Fruit fly (Drosophila melanogaster) whole organism, embryonic: ENCODE measurements around the gene CG6231.

Source experiments
- Aef1 ChIP-seq: fragments of 200-800 bp; sonication (Bioruptor generic); IDR thresholded peaks from 3 replicates; pipeline ENCODE4 v1.3.6; 2022; ENCODE audit warnings: missing biosample characterization, missing genetic modification characterization
- Bgb ChIP-seq: fragments of 200-800 bp; sonication (Bioruptor generic); IDR thresholded peaks from 2 replicates; pipeline ENCODE4 v1.3.6; 2022; ENCODE audit warnings: missing biosample characterization, missing genetic modification characterization; ENCODE audit not compliant: partially characterized antibody
- CG10209 ChIP-seq: fragments of 200-800 bp; sonication (Bioruptor generic); optimal IDR thresholded peaks from 3 replicates; lab custom pipeline; 2017; ENCODE audit warnings: missing biosample characterization, mild to moderate bottlenecking, missing genetic modification characterization, missing genetic modification reagents
- CG12236 ChIP-seq: fragments of 200-800 bp; sonication (Bioruptor generic); optimal IDR thresholded peaks from 2 replicates; lab custom pipeline; 2016; ENCODE audit warnings: missing biosample characterization, missing genetic modification characterization
- CG13123 ChIP-seq: fragments of 200-800 bp; sonication (Bioruptor generic); optimal IDR thresholded peaks from 2 replicates; lab custom pipeline; 2016; ENCODE audit warnings: missing biosample characterization, missing genetic modification characterization
- CG13287 ChIP-seq: fragments of 200-800 bp; sonication (Bioruptor generic); IDR thresholded peaks from 2 replicates; pipeline ENCODE4 v1.3.6; 2022; ENCODE audit warnings: missing biosample characterization, missing genetic modification characterization; ENCODE audit not compliant: partially characterized antibody
- CG15073 ChIP-seq: fragments of 200-800 bp; sonication (Bioruptor generic); optimal IDR thresholded peaks from 2 replicates; lab custom pipeline; 2016; ENCODE audit warnings: missing biosample characterization, missing genetic modification characterization
- CG1602 ChIP-seq: fragments of 200-800 bp; sonication (Bioruptor generic); optimal IDR thresholded peaks from 3 replicates; lab custom pipeline; 2016; ENCODE audit warnings: missing biosample characterization, missing genetic modification characterization
- CG17802 ChIP-seq: fragments of 200-800 bp; sonication (Bioruptor generic); optimal IDR thresholded peaks from 2 replicates; lab custom pipeline; 2018; ENCODE audit warnings: missing biosample characterization, mild to moderate bottlenecking, missing genetic modification characterization, moderate library complexity
- CG18476 ChIP-seq: fragments of 200-800 bp; sonication (Bioruptor generic); optimal IDR thresholded peaks from 2 replicates; lab custom pipeline; 2016; ENCODE audit warnings: missing biosample characterization, mild to moderate bottlenecking, missing genetic modification characterization
- CG31224 ChIP-seq: fragments of 200-800 bp; sonication (Bioruptor generic); IDR thresholded peaks from 2 replicates; pipeline ENCODE4 v1.3.6; 2022; ENCODE audit warnings: missing biosample characterization, missing genetic modification characterization
- CG31441 ChIP-seq: fragments of 200-800 bp; sonication (Bioruptor generic); IDR thresholded peaks from 2 replicates; pipeline ENCODE4 v1.3.6; 2022; ENCODE audit warnings: missing biosample characterization, missing genetic modification characterization
- CG33557 ChIP-seq: fragments of 200-800 bp; sonication (Bioruptor generic); optimal IDR thresholded peaks from 2 replicates; lab custom pipeline; 2019; ENCODE audit warnings: missing biosample characterization, mild to moderate bottlenecking, missing genetic modification characterization, moderate library complexity
- CG3995 ChIP-seq: fragments of 200-800 bp; sonication (Bioruptor generic); optimal IDR thresholded peaks from 3 replicates; lab custom pipeline; 2016; ENCODE audit warnings: missing biosample characterization, missing genetic modification characterization
- CG4617 ChIP-seq: fragments of 200-800 bp; sonication (Bioruptor generic); optimal IDR thresholded peaks from 3 replicates; lab custom pipeline; 2016; ENCODE audit warnings: missing biosample characterization, missing genetic modification characterization, borderline replicate concordance
- CG6854 ChIP-seq: fragments of 200-800 bp; sonication (Bioruptor generic); optimal IDR thresholded peaks from 3 replicates; lab custom pipeline; 2017; ENCODE audit warnings: missing biosample characterization, mild to moderate bottlenecking, missing genetic modification characterization
- CG7928 ChIP-seq: fragments of 200-800 bp; sonication (Bioruptor generic); optimal IDR thresholded peaks from 2 replicates; lab custom pipeline; 2017; ENCODE audit warnings: missing biosample characterization, mild to moderate bottlenecking, missing genetic modification characterization
- CG7987 ChIP-seq: fragments of 200-800 bp; sonication (Bioruptor generic); optimal IDR thresholded peaks from 2 replicates; lab custom pipeline; 2018; ENCODE audit warnings: missing biosample characterization, mild to moderate bottlenecking, missing genetic modification characterization, moderate library complexity
- CG9797 ChIP-seq: fragments of 200-800 bp; sonication (Bioruptor generic); optimal IDR thresholded peaks from 3 replicates; lab custom pipeline; 2018; ENCODE audit warnings: missing biosample characterization, mild to moderate bottlenecking, missing genetic modification characterization
- CG9876 ChIP-seq: fragments of 200-800 bp; sonication (Bioruptor generic); optimal IDR thresholded peaks from 2 replicates; lab custom pipeline; 2016; ENCODE audit warnings: missing biosample characterization, missing genetic modification characterization
- CG9932 ChIP-seq: fragments of 200-800 bp; sonication (Bioruptor generic); IDR thresholded peaks from 2 replicates; pipeline ENCODE4 v1.3.6; 2022; ENCODE audit warnings: missing biosample characterization, missing genetic modification characterization
- CHES-1-like ChIP-seq: fragments of 200-800 bp; sonication (Bioruptor generic); optimal IDR thresholded peaks from 2 replicates; lab custom pipeline; 2016; ENCODE audit warnings: missing biosample characterization, missing genetic modification characterization
- Dad ChIP-seq: fragments of 200-800 bp; sonication (Bioruptor generic); optimal IDR thresholded peaks from 3 replicates; lab custom pipeline; 2016; ENCODE audit warnings: missing biosample characterization, missing genetic modification characterization
- E2f1 ChIP-seq: fragments of 200-800 bp; sonication (Bioruptor generic); IDR thresholded peaks from 2 replicates; pipeline ENCODE4 v1.3.6; 2022; ENCODE audit warnings: missing biosample characterization, missing genetic modification characterization
- Ets97D ChIP-seq: fragments of 200-800 bp; sonication (Bioruptor generic); optimal IDR thresholded peaks from 3 replicates; lab custom pipeline; 2016; ENCODE audit warnings: missing biosample characterization, missing genetic modification characterization
- Fer2 ChIP-seq: fragments of 200-800 bp; sonication (Bioruptor generic); optimal IDR thresholded peaks from 2 replicates; lab custom pipeline; 2018; ENCODE audit warnings: missing biosample characterization, mild to moderate bottlenecking, missing genetic modification characterization, moderate library complexity
- HLH3B ChIP-seq: fragments of 200-800 bp; sonication (Bioruptor generic); IDR thresholded peaks from 2 replicates; pipeline ENCODE4 v1.3.6; 2022; ENCODE audit warnings: missing biosample characterization, missing genetic modification characterization
- Mrtf ChIP-seq: fragments of 200-800 bp; sonication (Bioruptor generic); IDR thresholded peaks from 3 replicates; pipeline ENCODE4 v1.3.6; 2022; ENCODE audit warnings: missing biosample characterization, missing genetic modification characterization
- PHDP ChIP-seq: fragments of 200-800 bp; sonication (Bioruptor generic); optimal IDR thresholded peaks from 3 replicates; lab custom pipeline; 2018; ENCODE audit warnings: missing biosample characterization, mild to moderate bottlenecking, missing genetic modification characterization, moderate library complexity
- Sox102F ChIP-seq: fragments of 200-800 bp; sonication (Bioruptor generic); optimal IDR thresholded peaks from 2 replicates; lab custom pipeline; 2018; ENCODE audit warnings: missing biosample characterization, mild to moderate bottlenecking, missing genetic modification characterization, moderate library complexity
- Sry-β ChIP-seq: fragments of 200-800 bp; sonication (Bioruptor generic); optimal IDR thresholded peaks from 2 replicates; lab custom pipeline; 2018; ENCODE audit warnings: missing biosample characterization, mild to moderate bottlenecking, missing genetic modification characterization, moderate library complexity
- TFAM ChIP-seq: fragments of 200-800 bp; sonication (Bioruptor generic); optimal IDR thresholded peaks from 2 replicates; lab custom pipeline; 2017; ENCODE audit warnings: missing biosample characterization, missing genetic modification characterization, inconsistent platforms
- Trl ChIP-seq, 3 experiments: fragments of >200 bp in 2 of 3; fragments of 200-800 bp in 1 of 3; sonication (Bioruptor generic) in 1 of 3; optimal IDR thresholded peaks; 2 replicates in 1 of 3; 3 replicates in 2 of 3; lab custom pipeline; 2016 to 2017; ENCODE audit warnings: missing biosample characterization in 1 of 3, missing genetic modification characterization in 1 of 3
- abd-A ChIP-seq: fragments of 200-800 bp; sonication (Bioruptor generic); optimal IDR thresholded peaks from 3 replicates; lab custom pipeline; 2019; ENCODE audit warnings: missing biosample characterization, mild to moderate bottlenecking, missing genetic modification characterization, moderate library complexity
- al ChIP-seq: fragments of 200-800 bp; sonication (Bioruptor generic); IDR thresholded peaks from 2 replicates; pipeline ENCODE4 v1.3.6; 2022; ENCODE audit warnings: missing biosample characterization, missing genetic modification characterization
- az2 ChIP-seq: fragments of 200-800 bp; sonication (Bioruptor generic); optimal IDR thresholded peaks from 3 replicates; lab custom pipeline; 2016; ENCODE audit warnings: missing biosample characterization, missing genetic modification characterization
- cg ChIP-seq: fragments of 200-800 bp; sonication (Bioruptor generic); optimal IDR thresholded peaks from 3 replicates; lab custom pipeline; 2019; ENCODE audit warnings: missing biosample characterization, mild to moderate bottlenecking, missing genetic modification characterization, moderate library complexity
- chinmo ChIP-seq: fragments of 200-800 bp; sonication (Bioruptor generic); IDR thresholded peaks from 4 replicates; pipeline ENCODE4 v1.3.6; 2022; ENCODE audit warnings: missing biosample characterization, missing genetic modification characterization; ENCODE audit not compliant: partially characterized antibody
- fd3F ChIP-seq: fragments of 200-800 bp; sonication (Bioruptor generic); optimal IDR thresholded peaks from 2 replicates; lab custom pipeline; 2018; ENCODE audit warnings: missing biosample characterization, mild to moderate bottlenecking, missing genetic modification characterization, moderate library complexity
- fu2 ChIP-seq: fragments of 200-800 bp; sonication (Bioruptor generic); optimal IDR thresholded peaks from 2 replicates; lab custom pipeline; 2016; ENCODE audit warnings: missing biosample characterization, missing genetic modification characterization
- gcm ChIP-seq: fragments of 200-800 bp; sonication (Bioruptor generic); optimal IDR thresholded peaks from 2 replicates; lab custom pipeline; 2019; ENCODE audit warnings: missing biosample characterization, mild to moderate bottlenecking, missing genetic modification characterization, moderate library complexity
- gro ChIP-seq: fragments of 200-800 bp; sonication (Bioruptor generic); optimal IDR thresholded peaks from 2 replicates; lab custom pipeline; 2016; ENCODE audit warnings: missing biosample characterization, missing genetic modification characterization
- gsb-n ChIP-seq: fragments of 200-800 bp; sonication (Bioruptor generic); optimal IDR thresholded peaks from 3 replicates; lab custom pipeline; 2018; ENCODE audit warnings: missing biosample characterization, mild to moderate bottlenecking, missing genetic modification characterization
- ham ChIP-seq: fragments of 200-800 bp; sonication (Bioruptor generic); IDR thresholded peaks from 2 replicates; pipeline ENCODE4 v1.3.6; 2022; ENCODE audit warnings: missing biosample characterization, missing genetic modification characterization
- nerfin-2 ChIP-seq: fragments of 200-800 bp; sonication (Bioruptor generic); IDR thresholded peaks from 2 replicates; pipeline ENCODE4 v1.3.6; 2022; ENCODE audit warnings: missing biosample characterization, missing genetic modification characterization; ENCODE audit not compliant: partially characterized antibody
- peb ChIP-seq: fragments of 200-800 bp; sonication (Bioruptor generic); IDR thresholded peaks from 2 replicates; pipeline ENCODE4 v1.3.6; 2022; ENCODE audit warnings: missing biosample characterization, missing genetic modification characterization
- phol ChIP-seq: fragments of 200-800 bp; sonication (Bioruptor generic); optimal IDR thresholded peaks from 3 replicates; lab custom pipeline; 2018; ENCODE audit warnings: missing biosample characterization, mild to moderate bottlenecking, missing genetic modification characterization, moderate library complexity
- salm ChIP-seq: fragments of 200-800 bp; sonication (Bioruptor generic); optimal IDR thresholded peaks from 2 replicates; lab custom pipeline; 2018; ENCODE audit warnings: missing biosample characterization, mild to moderate bottlenecking, missing genetic modification characterization
- slou ChIP-seq: fragments of 200-800 bp; sonication (Bioruptor generic); optimal IDR thresholded peaks from 3 replicates; lab custom pipeline; 2016; ENCODE audit warnings: missing biosample characterization, missing genetic modification characterization
- sug ChIP-seq: fragments of 200-800 bp; optimal IDR thresholded peaks from 2 replicates; lab custom pipeline; 2019; ENCODE audit warnings: missing biosample characterization, mild to moderate bottlenecking, missing genetic modification characterization, moderate library complexity
- yki ChIP-seq: fragments of >200 bp; optimal IDR thresholded peaks from 3 replicates; lab custom pipeline; 2018

The CG6231 gene

DNA sequence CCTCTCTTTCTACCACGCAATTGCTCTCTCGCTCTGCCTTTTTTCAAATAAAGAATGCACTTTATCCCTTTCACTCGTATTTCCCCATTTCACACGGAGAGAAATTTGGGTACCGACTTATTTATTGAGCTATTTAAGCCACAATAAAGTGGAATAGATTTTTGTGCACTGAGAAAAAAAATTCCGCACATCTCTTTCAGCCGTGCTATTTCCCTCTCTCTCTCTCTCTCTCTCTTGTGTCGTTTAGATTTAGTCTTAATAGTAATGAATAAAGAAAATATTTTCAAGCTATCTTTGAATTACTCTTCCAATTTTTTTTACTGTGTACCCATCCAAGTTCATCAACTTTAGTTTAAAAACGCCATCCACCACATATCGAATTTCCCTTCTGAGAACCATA is 8.9 kb downstream of the CG6231 start (continued):
- peak; percentile 36 for TF ChIP-seq PHDP (tag; lab: Kevin White, UChicago)
- TF ChIP-seq CG7987 (GFP tag; lab: Kevin White, UChicago), result no peak
- no peak for TF ChIP-seq TFAM
- peak; percentile 62 for TF ChIP-seq phol (tag; lab: Kevin White, UChicago)
- TF ChIP-seq Bgb (GFP tag; lab: Robert Waterston, UW), result no peak
- peak; percentile 67 for TF ChIP-seq CG31441 (GFP tag; lab: Robert Waterston, UW)
- TF ChIP-seq ham (GFP tag; lab: Robert Waterston, UW), result no peak
- TF ChIP-seq CG9797 (GFP tag; lab: Kevin White, UChicago), result no peak
- no peak for TF ChIP-seq CG33557 (GFP tag; lab: Kevin White, UChicago)
- no peak for TF ChIP-seq nerfin-2 (GFP tag; lab: Robert Waterston, UW)
- peak; percentile 73 for TF ChIP-seq Sox102F (GFP tag; lab: Kevin White, UChicago)
- peak; percentile 27 for TF ChIP-seq gro (GFP tag; lab: Kevin White, UChicago)
- no peak for TF ChIP-seq CG6854
- TF ChIP-seq CG3995 (GFP tag; lab: Kevin White, UChicago), result no peak
- TF ChIP-seq CG4617 (GFP tag; lab: Kevin White, UChicago), result no peak
- TF ChIP-seq CG12236 (GFP tag; lab: Kevin White, UChicago), result peak; percentile 19
- peak; percentile 33; the same call in 1 of the 3 replicates for TF ChIP-seq Mrtf (GFP tag; lab: Robert Waterston, UW)
- TF ChIP-seq HLH3B, result peak; percentile 63
- no peak for TF ChIP-seq CG7928
- TF ChIP-seq slou (GFP tag; lab: Kevin White, UChicago), result no peak
- no peak for TF ChIP-seq yki (lab: Kevin White, UChicago)
- no peak for TF ChIP-seq chinmo
- peak; percentile 61 for TF ChIP-seq al
- TF ChIP-seq CG13123 (GFP tag; lab: Kevin White, UChicago), result no peak
- no peak for TF ChIP-seq CG17802 (tag; lab: Kevin White, UChicago)
- peak; percentile 54; the same call in 1 of the 2 replicates for TF ChIP-seq CG9932 (GFP tag; lab: Robert Waterston, UW)
- TF ChIP-seq sug, result no peak
- no peak for TF ChIP-seq Sry-β (GFP tag; lab: Kevin White, UChicago)
- no peak for TF ChIP-seq Fer2 (tag; lab: Kevin White, UChicago)
- TF ChIP-seq fu2, result peak; percentile 48
- peak in 1 of 2 experiments; percentile 14 for TF ChIP-seq Trl (optimal IDR thresholded peaks at IDR 0.05; lab: Kevin White, UChicago)
- peak; percentile 23 for TF ChIP-seq Trl (GFP tag; optimal IDR thresholded peaks at IDR 0.05; lab: Kevin White, UChicago)
- no peak for TF ChIP-seq fd3F (GFP tag; lab: Kevin White, UChicago)
- TF ChIP-seq Dad (GFP tag; lab: Kevin White, UChicago), result peak; percentile 17
- peak; percentile 53 for TF ChIP-seq E2f1 (GFP tag; lab: Robert Waterston, UW)
- TF ChIP-seq Aef1, result peak; percentile 62
- TF ChIP-seq gcm (GFP tag; lab: Kevin White, UChicago), result no peak
- TF ChIP-seq CHES-1-like (GFP tag; lab: Kevin White, UChicago), result peak; percentile 31
- TF ChIP-seq abd-A (tag; lab: Kevin White, UChicago), result no peak
- peak; percentile 15 for TF ChIP-seq CG9876 (GFP tag; lab: Kevin White, UChicago)
- no peak for TF ChIP-seq cg (GFP tag; lab: Kevin White, UChicago)
- 0 out of 2 replicates have a peak, but pooled peaks have one; percentile 36 for TF ChIP-seq CG31224
- TF ChIP-seq CG18476 (GFP tag; lab: Kevin White, UChicago), result no peak
- TF ChIP-seq gsb-n (tag; lab: Kevin White, UChicago), result peak; percentile 43
- TF ChIP-seq az2 (GFP tag; lab: Kevin White, UChicago), result peak; percentile 58
- TF ChIP-seq CG13287, result no peak
- TF ChIP-seq CG10209 (GFP tag; lab: Kevin White, UChicago), result peak; percentile 34
- no peak for TF ChIP-seq CG1602 (GFP tag; lab: Kevin White, UChicago)
- peak; percentile 34 for TF ChIP-seq salm (tag; lab: Kevin White, UChicago)
- peak; percentile 36 for TF ChIP-seq Ets97D
- TF ChIP-seq peb, result peak; percentile 27; the same call in 1 of the 2 replicates
- TF ChIP-seq CG15073 (GFP tag; lab: Kevin White, UChicago), result no peak
